Worm (Caenorhabditis elegans) whole organism, L3 larva: ENCODE data around the gene C17B7.4.

Experiments used
- ZK546.5 ChIP-seq: sonication (generic microtip); optimal IDR thresholded peaks from 2 replicates; lab custom pipeline; 2017; ENCODE audit warnings: missing biosample characterization, missing genetic modification characterization
- ceh-16 ChIP-seq: sonication (generic microtip); optimal IDR thresholded peaks from 2 replicates; lab custom pipeline; 2017; ENCODE audit warnings: missing biosample characterization, missing genetic modification characterization
- ceh-82 ChIP-seq: fragments of 150-350 bp; optimal IDR thresholded peaks from 2 replicates; lab custom pipeline; 2014; ENCODE audit warnings: missing biosample characterization, missing genetic modification characterization
- daf-12 ChIP-seq: fragments of 150-350 bp; optimal IDR thresholded peaks from 2 replicates; lab custom pipeline; 2014; ENCODE audit warnings: missing biosample characterization, missing genetic modification reagents, missing genetic modification characterization
- elt-1 ChIP-seq: fragments of 150-350 bp; optimal IDR thresholded peaks from 2 replicates; lab custom pipeline; 2014; ENCODE audit warnings: missing biosample characterization, missing genetic modification characterization
- elt-2 ChIP-seq: sonication (generic microtip); optimal IDR thresholded peaks from 2 replicates; lab custom pipeline; 2016; ENCODE audit warnings: missing genetic modification reagents, mild to moderate bottlenecking, missing genetic modification characterization, missing compliant biosample characterization
- fkh-10 ChIP-seq: sonication (generic microtip); optimal IDR thresholded peaks from 2 replicates; lab custom pipeline; 2017; ENCODE audit warnings: missing biosample characterization, missing genetic modification reagents, missing genetic modification characterization
- lin-39 ChIP-seq: fragments of 150-350 bp; optimal IDR thresholded peaks from 2 replicates; lab custom pipeline; 2018; ENCODE audit warnings: missing biosample characterization, missing genetic modification reagents, missing genetic modification characterization
- nhr-11 ChIP-seq: fragments of 150-350 bp; optimal IDR thresholded peaks from 2 replicates; lab custom pipeline; 2014; ENCODE audit warnings: missing biosample characterization, missing genetic modification characterization
- nhr-237 ChIP-seq: fragments of 150-350 bp; optimal IDR thresholded peaks from 2 replicates; lab custom pipeline; 2014; ENCODE audit warnings: missing biosample characterization, missing genetic modification characterization
- nhr-28 ChIP-seq: fragments of 150-350 bp; optimal IDR thresholded peaks from 2 replicates; lab custom pipeline; 2014; ENCODE audit warnings: missing biosample characterization, missing genetic modification characterization
- pqm-1 ChIP-seq: fragments of 150-350 bp; optimal IDR thresholded peaks from 2 replicates; lab custom pipeline; 2017; ENCODE audit warnings: missing biosample characterization, missing genetic modification characterization, inconsistent platforms
- snpc-4 ChIP-seq: fragments of 150-350 bp; optimal IDR thresholded peaks from 2 replicates; lab custom pipeline; 2014; ENCODE audit warnings: missing biosample characterization, missing genetic modification characterization
- unc-39 ChIP-seq: sonication (generic microtip); optimal IDR thresholded peaks from 4 replicates; lab custom pipeline; 2017; ENCODE audit warnings: missing biosample characterization, missing genetic modification characterization

- TF ChIP-seq nhr-237 (tag; lab: Kevin White, UChicago) (no peak), elt-1 (tag; lab: Kevin White, UChicago) (no peak), ceh-82 (tag; lab: Kevin White, UChicago) (no peak), pqm-1 (tag; lab: Kevin White, UChicago) (no peak), snpc-4 (tag; lab: Kevin White, UChicago) (no peak), unc-39 (no peak), daf-12 (tag; lab: Kevin White, UChicago) (no peak), ZK546.5 (tag; lab: Kevin White, UChicago) (no peak), nhr-28 (no peak), nhr-11 (tag; lab: Kevin White, UChicago) (no peak), ceh-16 (tag; lab: Kevin White, UChicago) (no peak), fkh-10 (no peak), elt-2 (tag; lab: Kevin White, UChicago) (no peak), lin-39 (tag; lab: Kevin White, UChicago) (no peak)
These were observed 3.4 kb downstream of the C17B7.4 start, which contains the start of gene C17B7.3 for ce11 chrV:3342504-3342903.
